Worm (Caenorhabditis elegans) whole organism, young adult: ENCODE measurements around the gene vamp-7.

ENCODE experiments used
- lin-26 ChIP-seq: fragments of 200-800 bp; sonication (Bioruptor generic); IDR thresholded peaks from 2 replicates; pipeline ENCODE4 v1.3.6; 2022; ENCODE audit warnings: missing genetic modification reagents, missing genetic modification characterization, missing compliant biosample characterization
- nhr-90 ChIP-seq: sonication (generic microtip); optimal IDR thresholded peaks from 2 replicates; lab custom pipeline; 2016; ENCODE audit warnings: missing genotype, mild to moderate bottlenecking, missing genetic modification characterization, missing compliant biosample characterization
- pha-4 ChIP-seq: fragments of 150-350 bp; sonication (generic microtip); optimal IDR thresholded peaks from 2 replicates; lab custom pipeline; 2014; ENCODE audit warnings: missing biosample characterization, missing genetic modification reagents, missing genetic modification characterization
- unc-62 ChIP-seq: fragments of 150-350 bp; optimal IDR thresholded peaks from 2 replicates; lab custom pipeline; 2014; ENCODE audit warnings: missing biosample characterization, missing genetic modification reagents, missing genetic modification characterization

DNA sequence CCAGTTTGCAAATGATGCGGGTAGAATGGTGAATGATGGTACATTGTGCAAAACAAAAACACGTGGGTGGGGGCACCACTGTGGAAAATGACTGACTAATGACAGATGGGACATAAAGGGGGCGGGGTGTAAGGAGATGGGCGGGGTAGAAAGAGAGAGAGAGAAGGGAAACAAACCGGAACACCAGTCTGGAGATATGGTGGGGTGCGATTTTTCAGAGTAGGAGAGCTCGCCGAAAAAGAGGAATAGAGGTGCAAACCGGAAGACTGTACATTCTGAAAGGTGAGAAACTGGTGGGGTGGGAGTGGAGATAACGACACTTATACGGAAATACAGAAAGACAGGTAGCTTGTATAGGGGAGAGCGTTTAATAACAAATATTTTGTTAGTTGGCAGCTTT is 20.3 kb downstream of the vamp-7 start, which contains the start of gene ngn-1:
- no peak for TF ChIP-seq unc-62 (GFP tag; lab: Kevin White, UChicago)
- no peak for TF ChIP-seq lin-26 (GFP tag; lab: Robert Waterston, UW)
- TF ChIP-seq pha-4 (tag; lab: Kevin White, UChicago): no peak
- TF ChIP-seq nhr-90 (tag; lab: Kevin White, UChicago): no peak
